Fruit fly (Drosophila melanogaster) whole organism: ENCODE results near the gene Asator.

ENCODE experiments used
- CG8478 ChIP-seq: fragments of >200 bp; optimal IDR thresholded peaks from 2 replicates; lab custom pipeline; 2018; ENCODE audit warnings: inconsistent platforms
- Dll ChIP-seq: fragments of >200 bp; optimal IDR thresholded peaks from 2 replicates; lab custom pipeline; 2017
- EcR ChIP-seq, 2 experiments: fragments of >200 bp; optimal IDR thresholded peaks; 2 replicates each; lab custom pipeline; 2017; ENCODE audit warnings: missing biosample characterization in 2 of 2, missing genetic modification characterization in 2 of 2, missing genetic modification reagents in 2 of 2
- pan ChIP-seq: fragments of >200 bp; optimal IDR thresholded peaks from 2 replicates; lab custom pipeline; 2017
- psq ChIP-seq: fragments of >200 bp; optimal IDR thresholded peaks from 2 replicates; lab custom pipeline; 2017
- usp ChIP-seq: fragments of >200 bp; optimal IDR thresholded peaks from 2 replicates; lab custom pipeline; 2017; ENCODE audit warnings: missing biosample characterization, missing genetic modification characterization, mixed read lengths

Asator gene

dm6 chr4:434355-434754 lies 54.4 kb downstream of the Asator start:
- TF ChIP-seq Dll (lab: Kevin White, UChicago) (no peak), psq (lab: Kevin White, UChicago) (no peak), pan (no peak), usp (GFP tag; lab: Kevin White, UChicago) (no peak), CG8478 (lab: Kevin White, UChicago) (no peak), EcR (GFP tag; optimal IDR thresholded peaks at IDR 0.05; lab: Kevin White, UChicago) (no peak)

dm6 chr4:429500-429899 lies 59.3 kb downstream of the Asator start:
- TF ChIP-seq CG8478 (lab: Kevin White, UChicago), result no peak
- TF ChIP-seq pan, result no peak
- no peak for TF ChIP-seq usp (GFP tag; lab: Kevin White, UChicago)
- no peak for TF ChIP-seq psq (lab: Kevin White, UChicago)
- no peak for TF ChIP-seq EcR (GFP tag; optimal IDR thresholded peaks at IDR 0.05; lab: Kevin White, UChicago)
- TF ChIP-seq Dll (lab: Kevin White, UChicago), result no peak

- TF ChIP-seq Dll (lab: Kevin White, UChicago) (no peak), usp (GFP tag; lab: Kevin White, UChicago) (no peak), psq (lab: Kevin White, UChicago) (no peak), CG8478 (lab: Kevin White, UChicago) (no peak), EcR (GFP tag; optimal IDR thresholded peaks at IDR 0.05; lab: Kevin White, UChicago) (no peak), pan (no peak)
Observed at dm6 chr4:428256-428655, 60.5 kb downstream of the Asator start.

- TF ChIP-seq Dll (lab: Kevin White, UChicago) (no peak), pan (no peak)
Observed at dm6 chr4:424630-425327, 64.0 kb downstream of the Asator start.

dm6 chr4:423338-423737 lies 65.5 kb downstream of the Asator start:
- TF ChIP-seq usp (GFP tag; lab: Kevin White, UChicago) (no peak), pan (no peak), psq (lab: Kevin White, UChicago) (no peak), Dll (lab: Kevin White, UChicago) (no peak), EcR (GFP tag; optimal IDR thresholded peaks at IDR 0.05; lab: Kevin White, UChicago) (no peak), CG8478 (lab: Kevin White, UChicago) (no peak)

dm6 chr4:421772-422171 lies 67.0 kb downstream of the Asator start:
- TF ChIP-seq Dll (lab: Kevin White, UChicago), result no peak

dm6 chr4:421025-421424 lies 67.8 kb downstream of the Asator start:
- TF ChIP-seq pan (no peak), CG8478 (lab: Kevin White, UChicago) (no peak), usp (GFP tag; lab: Kevin White, UChicago) (no peak), EcR (GFP tag; optimal IDR thresholded peaks at IDR 0.05; lab: Kevin White, UChicago) (no peak), Dll (lab: Kevin White, UChicago) (no peak), psq (lab: Kevin White, UChicago) (no peak)
